Worm (Caenorhabditis elegans): ENCODE data around the gene F18H3.1.
A peak's percentile ranks its signal among the peaks of the same experiment; 100 is the strongest.

The F18H3.1 gene

ce11 chrX:13511796-13512195 is 7.7 kb upstream of the F18H3.1 start (continued):
- peak; percentile 78 for TF ChIP-seq sox-2 (GFP tag; IDR thresholded peaks at IDR 0.05)
- peak; percentile 63 for TF ChIP-seq nfya-1 (tag; optimal IDR thresholded peaks at IDR 0.05)
- peak; percentile 55 for TF ChIP-seq ceh-24 (tag; optimal IDR thresholded peaks at IDR 0.05)
- peak; percentile 76 for TF ChIP-seq che-1 (tag; optimal IDR thresholded peaks at IDR 0.05)
- peak; percentile 74 for TF ChIP-seq ztf-16 (tag; optimal IDR thresholded peaks at IDR 0.05)
- TF ChIP-seq K02D7.2 (tag; optimal IDR thresholded peaks at IDR 0.05), result no peak
- peak; percentile 29 for TF ChIP-seq fax-1 (tag; optimal IDR thresholded peaks at IDR 0.05)
- TF ChIP-seq pros-1 (tag; optimal IDR thresholded peaks at IDR 0.05), result no peak
- TF ChIP-seq unc-86 (tag; optimal IDR thresholded peaks at IDR 0.05), result peak; percentile 72
- peak; percentile 74 for TF ChIP-seq ref-2 (tag; optimal IDR thresholded peaks at IDR 0.05)
- peak; percentile 50 for TF ChIP-seq ceh-9 (tag; optimal IDR thresholded peaks at IDR 0.05)
- TF ChIP-seq hlh-6 (tag; optimal IDR thresholded peaks at IDR 0.05), result peak; percentile 78
- TF ChIP-seq unc-3 (GFP tag; conservative IDR thresholded peaks at IDR 0.05), result peak; percentile 67
- TF ChIP-seq unc-3 (tag; optimal IDR thresholded peaks at IDR 0.05), result peak; percentile 71
- peak; percentile 23 for TF ChIP-seq ceh-31 (tag; optimal IDR thresholded peaks at IDR 0.05)
- peak; percentile 94 for TF ChIP-seq sdc-2 (tag; optimal IDR thresholded peaks at IDR 0.05)
- no peak for TF ChIP-seq pha-4 (tag; optimal IDR thresholded peaks at IDR 0.05)
- peak; percentile 70 for TF ChIP-seq nhr-232 (tag; optimal IDR thresholded peaks at IDR 0.05)
- TF ChIP-seq nhr-11 (tag; optimal IDR thresholded peaks at IDR 0.05), result no peak
- TF ChIP-seq elt-4 (tag; optimal IDR thresholded peaks at IDR 0.05), result no peak
- TF ChIP-seq hlh-13 (GFP tag; optimal IDR thresholded peaks at IDR 0.05), result peak; percentile 42
- TF ChIP-seq ceh-48 (tag; optimal IDR thresholded peaks at IDR 0.05), result peak; percentile 48
- no peak for TF ChIP-seq unc-55 (GFP tag; optimal IDR thresholded peaks at IDR 0.05)
- peak; percentile 70 for TF ChIP-seq tbx-2 (tag; optimal IDR thresholded peaks at IDR 0.05)
- peak; percentile 79 for TF ChIP-seq C38D4.7 (GFP tag; optimal IDR thresholded peaks at IDR 0.05)
- TF ChIP-seq tbx-7 (tag; optimal IDR thresholded peaks at IDR 0.05), result peak; percentile 4
- TF ChIP-seq ceh-30 (tag; optimal IDR thresholded peaks at IDR 0.05), result peak; percentile 4
- no peak for TF ChIP-seq pag-3 (tag; optimal IDR thresholded peaks at IDR 0.05; ENCODE audit: borderline replicate concordance)
- TF ChIP-seq T23F11.4 (GFP tag; optimal IDR thresholded peaks at IDR 0.05), result peak; percentile 77
- TF ChIP-seq ceh-34 (tag; optimal IDR thresholded peaks at IDR 0.05), result peak; percentile 23
- no peak for TF ChIP-seq pqm-1 (tag; optimal IDR thresholded peaks at IDR 0.05)
- TF ChIP-seq lin-11 (tag; optimal IDR thresholded peaks at IDR 0.05), result peak; percentile 64
- no peak for TF ChIP-seq mec-3 (tag; optimal IDR thresholded peaks at IDR 0.05; ENCODE audit: borderline replicate concordance)
- TF ChIP-seq ceh-45 (GFP tag; IDR thresholded peaks at IDR 0.05), result peak; percentile 60; the same call in 1 of the 2 replicates
- peak; percentile 23 for TF ChIP-seq pha-2 (tag; optimal IDR thresholded peaks at IDR 0.05)
- TF ChIP-seq ceh-6 (GFP tag; optimal IDR thresholded peaks at IDR 0.05), result peak; percentile 85
- peak; percentile 64 for TF ChIP-seq pat-9 (tag; optimal IDR thresholded peaks at IDR 0.05)
- peak; percentile 30 for TF ChIP-seq zip-5 (tag; optimal IDR thresholded peaks at IDR 0.05)
- TF ChIP-seq ceh-14 (tag; optimal IDR thresholded peaks at IDR 0.05), result peak; percentile 68
- no peak for TF ChIP-seq dmd-4 (tag; optimal IDR thresholded peaks at IDR 0.05; ENCODE audit: borderline replicate concordance)
- peak; percentile 57 for TF ChIP-seq Y22D7AL.16 (tag; optimal IDR thresholded peaks at IDR 0.05)
- TF ChIP-seq ceh-19 (GFP tag; optimal IDR thresholded peaks at IDR 0.05), result peak; percentile 72
- peak; percentile 67 for TF ChIP-seq npax-4 (tag; optimal IDR thresholded peaks at IDR 0.05)
- TF ChIP-seq elt-2 (tag; optimal IDR thresholded peaks at IDR 0.05), result peak; percentile 78
- peak; percentile 83 for TF ChIP-seq sox-4 (tag; optimal IDR thresholded peaks at IDR 0.05)
- no peak for TF ChIP-seq fkh-10 (GFP tag; optimal IDR thresholded peaks at IDR 0.05)

All from whole organism, late embryonic.